Worm (Caenorhabditis elegans) whole organism, L4/young adult: ENCODE data around the gene F47B8.1.

Experiments used
- W03F9.2 ChIP-seq: fragments of 150-350 bp; optimal IDR thresholded peaks from 2 replicates; lab custom pipeline; 2014; ENCODE audit warnings: missing biosample characterization, missing genetic modification characterization
- dao-5 ChIP-seq: sonication (generic microtip); optimal IDR thresholded peaks from 2 replicates; lab custom pipeline; 2016; ENCODE audit warnings: missing genotype, missing genetic modification characterization, moderate library complexity, missing compliant biosample characterization
- him-1 ChIP-seq: sonication (generic microtip); optimal IDR thresholded peaks from 2 replicates; lab custom pipeline; 2016; ENCODE audit warnings: missing genotype, missing genetic modification reagents, missing genetic modification characterization, missing compliant biosample characterization

ce11 chrV:14279777-14280176, 34.4 kb downstream of the F47B8.1 start, which contains the start of gene srt-33:
- TF ChIP-seq him-1 (tag; lab: Kevin White, UChicago) (no peak), W03F9.2 (tag; lab: Kevin White, UChicago) (no peak), dao-5 (tag; lab: Kevin White, UChicago) (no peak)
